Fruit fly (Drosophila melanogaster) whole organism, adult: ENCODE measurements around the gene HP5.

Experiments used
- CG11617 ChIP-seq: fragments of 200-800 bp; sonication (Bioruptor generic); optimal IDR thresholded peaks from 2 replicates; lab custom pipeline; 2017; ENCODE audit warnings: mild to moderate bottlenecking, missing biosample characterization, missing genetic modification reagents, missing genetic modification characterization
- CG12768 ChIP-seq: fragments of 200-800 bp; sonication (Bioruptor generic); optimal IDR thresholded peaks from 2 replicates; lab custom pipeline; 2017; ENCODE audit warnings: missing biosample characterization, missing genetic modification characterization, mild to moderate bottlenecking, moderate library complexity, missing genetic modification reagents
- CG1620 ChIP-seq: fragments of 200-800 bp; sonication (Bioruptor generic); optimal IDR thresholded peaks from 2 replicates; lab custom pipeline; 2016; ENCODE audit warnings: missing biosample characterization, missing genetic modification characterization
- CG5204 ChIP-seq: fragments of 200-800 bp; sonication (Bioruptor generic); optimal IDR thresholded peaks from 2 replicates; lab custom pipeline; 2016; ENCODE audit warnings: missing biosample characterization, missing genetic modification characterization
- CG7045 ChIP-seq: fragments of 200-800 bp; sonication (Bioruptor generic); optimal IDR thresholded peaks from 2 replicates; lab custom pipeline; 2017; ENCODE audit warnings: missing biosample characterization, mild to moderate bottlenecking, missing genetic modification characterization
- cnc ChIP-seq, 2 experiments: fragments of >200 bp; optimal IDR thresholded peaks; 2 replicates each; lab custom pipeline; 2017
- kay ChIP-seq: fragments of 200-800 bp; sonication (Bioruptor generic); peaks from one replicate; lab custom pipeline; 2016; ENCODE audit warnings: missing biosample characterization, missing genetic modification characterization, borderline replicate concordance

DNA sequence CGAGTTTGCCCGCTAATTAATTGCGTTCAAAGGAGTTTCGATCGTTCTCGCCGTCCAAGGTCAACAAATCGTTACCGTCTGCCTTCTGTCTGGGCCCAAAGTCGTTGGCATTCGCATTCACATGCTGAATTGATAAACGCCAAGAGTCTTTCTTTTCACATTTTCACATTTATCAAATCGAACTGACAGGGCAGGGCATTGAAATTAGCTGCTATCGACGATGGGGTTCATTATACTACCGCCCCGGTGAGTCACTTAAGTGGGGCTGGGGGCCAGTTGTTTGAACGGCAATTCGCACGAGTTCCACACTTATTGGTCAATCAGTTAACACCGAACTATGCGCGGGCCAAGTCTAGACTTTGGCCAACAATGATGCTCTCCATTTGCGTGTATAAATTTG is 23.6 kb upstream of the HP5 start:
- no peak for TF ChIP-seq CG5204
- TF ChIP-seq CG7045 (GFP tag; lab: Kevin White, UChicago), result no peak
- no peak for TF ChIP-seq CG12768 (GFP tag; lab: Kevin White, UChicago)
- TF ChIP-seq cnc (optimal IDR thresholded peaks at IDR 0.05; lab: Kevin White, UChicago), result no peak
- TF ChIP-seq kay (GFP tag; lab: Kevin White, UChicago), result no peak
- TF ChIP-seq CG11617 (GFP tag; lab: Kevin White, UChicago), result no peak
- TF ChIP-seq CG1620 (GFP tag; lab: Kevin White, UChicago), result no peak
